Worm (Caenorhabditis elegans) whole organism, young adult: Measurements from ENCODE around the gene sri-57.
"Not testable (repeated sequence)": the region's sequence is repeated elsewhere in the genome, so short reads cannot be mapped to it uniquely, and the experiment has no call there.

Source experiments
- B0336.3 ChIP-seq: fragments of 200-800 bp; sonication (Bioruptor generic); IDR thresholded peaks from 2 replicates; pipeline ENCODE4 v1.3.6; 2022; ENCODE audit warnings: missing genetic modification characterization, missing compliant biosample characterization
- C17E4.6 ChIP-seq: fragments of 200-800 bp; sonication (Bioruptor generic); IDR thresholded peaks from 2 replicates; pipeline ENCODE4 v1.3.6; 2022; ENCODE audit warnings: missing genetic modification reagents, missing genetic modification characterization, missing compliant biosample characterization
- F10E7.11 ChIP-seq: sonication (generic microtip); optimal IDR thresholded peaks from 2 replicates; lab custom pipeline; 2017; ENCODE audit warnings: mild to moderate bottlenecking, missing genetic modification characterization, moderate library complexity, missing compliant biosample characterization
- F23B12.7 ChIP-seq: sonication (generic microtip); optimal IDR thresholded peaks from 2 replicates; lab custom pipeline; 2017; ENCODE audit warnings: missing genetic modification characterization, mild to moderate bottlenecking, missing compliant biosample characterization, antibody characterized with exemption, moderate library complexity; ENCODE audit not compliant: insufficient read depth
- F39B2.1 ChIP-seq: fragments of 200-800 bp; sonication (Bioruptor generic); IDR thresholded peaks from 2 replicates; pipeline ENCODE4 v1.3.6; 2022; ENCODE audit warnings: missing genetic modification reagents, missing genetic modification characterization, missing compliant biosample characterization
- F57A8.1 ChIP-seq: fragments of 200-800 bp; sonication (Bioruptor generic); optimal IDR thresholded peaks from 2 replicates; lab custom pipeline; 2018; ENCODE audit warnings: mild to moderate bottlenecking, missing genetic modification characterization, moderate library complexity, missing compliant biosample characterization
- T07F8.4 ChIP-seq: sonication (generic microtip); optimal IDR thresholded peaks from 2 replicates; lab custom pipeline; 2016; ENCODE audit warnings: mild to moderate bottlenecking, missing genetic modification characterization, moderate library complexity, missing compliant biosample characterization
- Y56A3A.18 ChIP-seq: fragments of 200-800 bp; sonication (Bioruptor generic); IDR thresholded peaks from 2 replicates; pipeline ENCODE4 v1.3.6; 2022; ENCODE audit warnings: missing genetic modification reagents, missing genetic modification characterization, missing compliant biosample characterization
- Y79H2A.3 ChIP-seq: fragments of 200-800 bp; sonication (Bioruptor generic); conservative IDR thresholded peaks from 2 replicates; pipeline ENCODE4 v1.3.6; 2022; ENCODE audit warnings: missing genetic modification reagents, missing genetic modification characterization, missing compliant biosample characterization
- ZK185.1 ChIP-seq: sonication (generic microtip); optimal IDR thresholded peaks from 2 replicates; lab custom pipeline; 2016; ENCODE audit warnings: mild to moderate bottlenecking, missing genetic modification characterization, missing compliant biosample characterization; ENCODE audit not compliant: poor library complexity, severe bottlenecking
- atf-7 ChIP-seq: sonication (generic microtip); optimal IDR thresholded peaks from 2 replicates; lab custom pipeline; 2017; ENCODE audit warnings: mild to moderate bottlenecking, missing genetic modification characterization, missing compliant biosample characterization
- athp-1 ChIP-seq: sonication (generic microtip); optimal IDR thresholded peaks from 2 replicates; lab custom pipeline; 2017; ENCODE audit warnings: mild to moderate bottlenecking, missing genetic modification characterization, missing compliant biosample characterization
- attf-5 ChIP-seq: fragments of 200-800 bp; sonication (Bioruptor generic); optimal IDR thresholded peaks from 2 replicates; lab custom pipeline; 2018; ENCODE audit warnings: mild to moderate bottlenecking, missing genetic modification characterization, missing compliant biosample characterization
- bed-1 ChIP-seq: fragments of 200-800 bp; sonication (Bioruptor generic); IDR thresholded peaks from 2 replicates; pipeline ENCODE4 v1.3.6; 2022; ENCODE audit warnings: missing genetic modification reagents, missing genetic modification characterization, missing compliant biosample characterization
- dpl-1 ChIP-seq: fragments of 150-350 bp; optimal IDR thresholded peaks from 2 replicates; lab custom pipeline; 2014; ENCODE audit warnings: missing biosample characterization, missing genetic modification reagents, missing genetic modification characterization
- egrh-3 ChIP-seq: fragments of 200-800 bp; sonication (Bioruptor generic); IDR thresholded peaks from 2 replicates; pipeline ENCODE4 v1.3.6; 2022; ENCODE audit warnings: missing genetic modification reagents, missing genetic modification characterization, missing compliant biosample characterization
- ets-4 ChIP-seq: fragments of 200-800 bp; sonication (Bioruptor generic); optimal IDR thresholded peaks from 2 replicates; lab custom pipeline; 2018; ENCODE audit warnings: mild to moderate bottlenecking, missing genetic modification characterization, missing compliant biosample characterization
- lag-1 ChIP-seq: fragments of 200-800 bp; sonication (Bioruptor generic); IDR thresholded peaks from 2 replicates; pipeline ENCODE4 v1.3.6; 2022; ENCODE audit warnings: missing genetic modification reagents, missing genetic modification characterization, missing compliant biosample characterization
- let-607 ChIP-seq, 2 experiments: fragments of 200-800 bp in 1 of 2; sonication (Bioruptor generic) in 1 of 2; sonication (generic microtip) in 1 of 2; optimal IDR thresholded peaks; 2 replicates each; lab custom pipeline; 2016 to 2018; ENCODE audit warnings: mild to moderate bottlenecking in 2 of 2, missing compliant biosample characterization in 2 of 2, missing genetic modification characterization in 2 of 2, moderate library complexity in 2 of 2, missing genotype in 1 of 2
- lin-40 ChIP-seq: sonication (generic microtip); optimal IDR thresholded peaks from 2 replicates; lab custom pipeline; 2016; ENCODE audit warnings: missing genetic modification characterization, mild to moderate bottlenecking, missing compliant biosample characterization, missing genotype, missing genetic modification reagents
- mcd-1 ChIP-seq: fragments of 200-800 bp; sonication (Bioruptor generic); IDR thresholded peaks from 2 replicates; pipeline ENCODE4 v1.3.6; 2022; ENCODE audit warnings: missing genetic modification reagents, missing genetic modification characterization, missing compliant biosample characterization
- pha-4 ChIP-seq: fragments of 150-350 bp; sonication (generic microtip); optimal IDR thresholded peaks from 2 replicates; lab custom pipeline; 2014; ENCODE audit warnings: missing biosample characterization, missing genetic modification reagents, missing genetic modification characterization
- repo-1 ChIP-seq: sonication (generic microtip); optimal IDR thresholded peaks from 2 replicates; lab custom pipeline; 2017; ENCODE audit warnings: mild to moderate bottlenecking, missing genetic modification characterization, missing compliant biosample characterization
- rpc-1 ChIP-seq, 2 experiments: fragments of 150-350 bp in 1 of 2; sonication (generic microtip) in 1 of 2; optimal IDR thresholded peaks; 2 replicates each; lab custom pipeline; 2014 to 2018; ENCODE audit warnings: missing biosample characterization in 1 of 2, missing genetic modification characterization in 1 of 2, missing genetic modification reagents in 1 of 2, missing genotype in 1 of 2
- snpc-3.4 ChIP-seq: sonication (generic microtip); optimal IDR thresholded peaks from 2 replicates; lab custom pipeline; 2017; ENCODE audit warnings: missing genetic modification characterization, mild to moderate bottlenecking, missing compliant biosample characterization, antibody characterized with exemption, moderate library complexity, missing genotype, missing genetic modification reagents
- tbp1 ChIP-seq: fragments of 200-800 bp; sonication (Bioruptor generic); optimal IDR thresholded peaks from 2 replicates; lab custom pipeline; 2018; ENCODE audit warnings: mild to moderate bottlenecking, missing genetic modification characterization, missing compliant biosample characterization
- unc-62 ChIP-seq: fragments of 150-350 bp; optimal IDR thresholded peaks from 2 replicates; lab custom pipeline; 2014; ENCODE audit warnings: missing biosample characterization, missing genetic modification reagents, missing genetic modification characterization
- zfh-2 ChIP-seq: fragments of 200-800 bp; sonication (Bioruptor generic); conservative IDR thresholded peaks from 2 replicates; pipeline ENCODE4 v1.3.6; 2022; ENCODE audit warnings: missing genetic modification reagents, missing genetic modification characterization, missing compliant biosample characterization
- ztf-25 ChIP-seq: fragments of 200-800 bp; sonication (Bioruptor generic); IDR thresholded peaks from 2 replicates; pipeline ENCODE4 v1.3.6; 2022; ENCODE audit warnings: missing genetic modification reagents, missing genetic modification characterization, missing compliant biosample characterization
- ztf-28 ChIP-seq: fragments of 200-800 bp; sonication (Bioruptor generic); IDR thresholded peaks from 2 replicates; pipeline ENCODE4 v1.3.6; 2022; ENCODE audit warnings: missing genetic modification reagents, missing genetic modification characterization, missing compliant biosample characterization

sri-57 gene

DNA sequence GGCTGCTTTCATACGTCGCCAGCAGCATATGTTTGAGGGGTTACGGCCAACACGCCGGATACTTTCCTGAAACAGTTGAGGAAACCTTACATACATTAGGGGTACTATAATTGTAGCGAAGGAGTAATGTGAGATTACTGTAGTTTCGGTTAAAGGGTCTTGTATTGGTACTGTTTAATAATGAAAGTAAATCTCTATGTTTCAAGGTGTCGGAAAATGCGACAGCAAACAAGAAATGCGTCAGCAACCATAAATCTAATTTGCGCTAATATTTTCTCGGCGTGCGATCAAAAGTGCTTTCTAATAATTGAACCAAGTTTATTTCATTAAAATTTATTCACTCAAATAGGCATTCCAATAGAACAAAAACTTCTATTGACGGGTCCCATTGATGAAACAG is at the start of gene sri-57:
TSS of gene sri-57 (minus strand) at position 101 of the 400 bp plus-strand sequence.
- TF ChIP-seq F23B12.7 (tag; lab: Kevin White, UChicago); lin-40 (tag; lab: Kevin White, UChicago); unc-62 (GFP tag; lab: Kevin White, UChicago): not testable (repeated sequence)

DNA sequence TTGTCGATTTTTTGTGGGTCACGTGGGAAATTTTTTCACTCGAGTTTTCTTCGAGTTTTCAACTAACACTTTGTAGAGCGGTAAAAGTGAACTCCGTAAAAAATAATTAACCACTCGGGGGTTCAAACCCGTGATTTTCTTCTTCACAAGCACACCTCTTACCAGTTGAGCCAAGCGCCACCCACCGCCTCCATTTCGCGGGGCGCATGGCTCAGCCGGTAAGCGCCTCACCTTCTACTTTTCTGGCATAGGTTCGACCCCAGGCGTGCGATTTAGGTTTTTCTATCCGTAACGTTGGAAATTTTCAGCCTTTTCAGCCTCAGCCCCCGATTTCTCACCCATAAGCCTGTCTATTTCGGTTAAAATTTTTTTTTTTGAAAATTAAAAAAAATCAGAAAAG is 49.8 kb upstream of the sri-57 start:
- TF ChIP-seq tbp1 (GFP tag; lab: Kevin White, UChicago) (peak; percentile 63), F39B2.1 (GFP tag; lab: Robert Waterston, UW) (no peak), zfh-2 (GFP tag; lab: Robert Waterston, UW) (peak; percentile 52), rpc-1 (optimal IDR thresholded peaks at IDR 0.05; lab: Kevin White, UChicago) (no peak), rpc-1 (tag; optimal IDR thresholded peaks at IDR 0.05; lab: Kevin White, UChicago) (peak; percentile 32)

DNA sequence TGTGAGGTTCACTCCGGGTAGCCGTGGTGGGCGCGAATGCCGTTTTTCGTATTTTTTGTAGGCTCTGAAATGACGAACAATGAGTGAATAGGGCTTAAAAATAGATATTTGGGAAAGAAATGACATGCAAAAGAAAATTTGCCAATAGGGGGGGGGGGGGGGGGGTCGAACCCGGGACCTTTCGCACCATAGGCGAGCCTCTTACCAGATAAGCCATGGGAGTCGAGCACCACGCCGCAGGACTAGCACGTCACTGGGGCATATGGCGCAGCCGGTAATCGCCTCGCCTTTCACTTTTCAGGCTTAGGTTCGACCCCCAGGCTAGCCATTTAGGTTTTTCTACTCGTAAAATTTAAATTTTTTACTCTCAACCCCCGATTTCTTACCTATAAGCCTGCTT is 47.0 kb upstream of the sri-57 start:
- no peak for TF ChIP-seq pha-4 (tag; lab: Kevin White, UChicago)
- TF ChIP-seq atf-7 (tag; lab: Kevin White, UChicago), result no peak
- no peak for TF ChIP-seq F10E7.11
- TF ChIP-seq F57A8.1 (GFP tag; lab: Kevin White, UChicago), result no peak
- no peak for TF ChIP-seq T07F8.4 (tag; lab: Kevin White, UChicago)
- TF ChIP-seq zfh-2 (GFP tag; lab: Robert Waterston, UW), result peak; percentile 81
- TF ChIP-seq bed-1, result no peak
- TF ChIP-seq ztf-25, result no peak
- 0 out of 2 replicates have a peak, but pooled peaks have one; percentile 10 for TF ChIP-seq mcd-1 (GFP tag; lab: Robert Waterston, UW)
- TF ChIP-seq attf-5, result no peak
- TF ChIP-seq egrh-3 (GFP tag; lab: Robert Waterston, UW), result peak; percentile 74; the same call in 1 of the 2 replicates
- no peak for TF ChIP-seq ztf-28 (GFP tag; lab: Robert Waterston, UW)
- TF ChIP-seq ZK185.1 (tag; lab: Kevin White, UChicago), result no peak
- TF ChIP-seq Y56A3A.18 (GFP tag; lab: Robert Waterston, UW), result no peak

DNA sequence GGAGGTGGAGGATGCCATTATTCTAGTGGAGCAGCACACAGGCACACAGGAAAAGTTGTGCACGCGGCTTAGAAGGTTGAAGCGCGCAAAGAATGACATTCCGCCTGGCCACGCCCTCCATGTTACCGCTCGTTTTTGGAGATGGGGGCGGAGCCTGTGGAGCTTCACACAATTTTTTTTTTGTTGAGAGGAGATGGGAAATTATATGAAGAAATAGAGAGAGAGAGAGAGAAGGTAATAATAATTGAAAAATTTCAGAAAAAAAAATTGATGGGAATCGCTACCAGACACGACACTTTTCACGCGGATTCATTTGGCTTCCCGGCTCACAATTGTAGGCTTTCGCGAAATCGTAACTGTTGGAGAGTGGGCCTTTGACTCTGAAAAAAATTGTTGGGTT is 45.1 kb upstream of the sri-57 start, which contains the start of gene T05A8.3:
TSS of gene T05A8.3 (minus strand) at position 101 of the 400 bp plus-strand sequence.
- TF ChIP-seq repo-1 (tag; lab: Kevin White, UChicago) (no peak), zfh-2 (GFP tag; lab: Robert Waterston, UW) (0 out of 2 replicates have a peak, but pooled peaks have one; percentile 26), snpc-3.4 (tag; lab: Kevin White, UChicago) (no peak)

DNA sequence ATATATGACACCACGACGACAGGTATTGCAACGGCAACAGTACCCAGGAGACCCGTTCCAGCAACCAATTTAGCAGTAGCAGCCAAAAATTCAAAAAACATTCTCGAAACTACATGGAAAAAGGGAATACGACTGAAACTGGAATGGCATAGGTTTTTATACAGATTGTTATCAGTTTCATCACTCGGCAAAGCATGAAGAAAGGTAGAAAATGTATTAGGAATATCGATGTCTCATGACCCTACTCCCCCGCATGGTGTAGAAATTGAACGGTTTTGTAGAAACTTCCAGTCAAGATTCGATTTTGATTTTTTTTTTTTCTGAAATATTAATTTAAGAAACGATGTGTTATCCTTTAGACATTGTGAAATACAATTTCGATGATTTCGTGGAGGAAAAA is 38.7 kb upstream of the sri-57 start, which contains the start of gene T05A8.2:
TSS of gene T05A8.2 (minus strand) at position 101 of the 400 bp plus-strand sequence.
- TF ChIP-seq athp-1 (tag; lab: Kevin White, UChicago), result no peak

DNA sequence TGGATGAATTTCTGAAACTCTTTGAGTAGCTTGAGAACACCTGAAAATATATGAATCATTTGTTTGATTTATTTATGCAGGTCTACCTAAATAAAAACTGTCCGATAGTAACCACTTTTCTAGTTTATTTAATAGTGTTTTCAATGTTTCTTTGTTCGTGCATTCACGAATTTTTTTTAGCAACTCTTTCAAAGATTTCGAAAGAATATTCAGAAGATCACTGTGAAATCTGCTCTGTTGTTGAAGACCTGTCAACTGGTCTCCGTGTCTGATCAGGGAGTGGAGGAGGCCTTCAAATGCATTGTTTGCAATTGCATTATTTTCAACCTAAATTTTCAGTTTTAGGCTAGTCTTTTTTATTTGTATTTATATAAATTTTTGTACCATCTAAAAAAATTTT is 37.7 kb upstream of the sri-57 start, which contains the start of gene T05A8.1:
TSS of gene T05A8.1 (minus strand) at position 101 of the 400 bp plus-strand sequence.
- no peak for TF ChIP-seq pha-4 (tag; lab: Kevin White, UChicago)
- no peak for TF ChIP-seq snpc-3.4 (tag; lab: Kevin White, UChicago)
- no peak for TF ChIP-seq lin-40 (tag; lab: Kevin White, UChicago)
- TF ChIP-seq attf-5, result no peak
- no peak for TF ChIP-seq dpl-1 (GFP tag; lab: Kevin White, UChicago)
- TF ChIP-seq let-607 (tag; optimal IDR thresholded peaks at IDR 0.05; lab: Kevin White, UChicago), result no peak
- TF ChIP-seq ets-4 (GFP tag; lab: Kevin White, UChicago), result no peak
- no peak for TF ChIP-seq ZK185.1 (tag; lab: Kevin White, UChicago)
- TF ChIP-seq lag-1 (GFP tag; lab: Robert Waterston, UW), result no peak
- no peak for TF ChIP-seq C17E4.6 (GFP tag; lab: Robert Waterston, UW)
- TF ChIP-seq Y79H2A.3, result no peak
- TF ChIP-seq rpc-1 (optimal IDR thresholded peaks at IDR 0.05; lab: Kevin White, UChicago), result no peak
- TF ChIP-seq rpc-1 (tag; optimal IDR thresholded peaks at IDR 0.05; lab: Kevin White, UChicago), result no peak
- no peak for TF ChIP-seq B0336.3 (GFP tag; lab: Robert Waterston, UW)
